Worm (Caenorhabditis elegans) whole organism, L2 larva: ENCODE data around the gene lips-6.

Experiments used
- C34F6.9 ChIP-seq: fragments of 150-350 bp; optimal IDR thresholded peaks from 2 replicates; lab custom pipeline; 2014; ENCODE audit warnings: missing biosample characterization, missing genetic modification characterization
- F13H6.1 ChIP-seq: sonication (generic microtip); optimal IDR thresholded peaks from 2 replicates; lab custom pipeline; 2016; ENCODE audit warnings: missing genetic modification characterization, missing compliant biosample characterization
- R02D3.7 ChIP-seq: fragments of 150-350 bp; optimal IDR thresholded peaks from 2 replicates; lab custom pipeline; 2014; ENCODE audit warnings: missing biosample characterization, missing genetic modification characterization
- Y55F3AM.14 ChIP-seq: fragments of 200-800 bp; sonication (Bioruptor generic); optimal IDR thresholded peaks from 2 replicates; lab custom pipeline; 2018; ENCODE audit warnings: mild to moderate bottlenecking, missing genetic modification characterization, missing compliant biosample characterization
- ZK546.5 ChIP-seq: sonication (generic microtip); optimal IDR thresholded peaks from 2 replicates; lab custom pipeline; 2017; ENCODE audit warnings: missing biosample characterization, missing genetic modification characterization
- alr-1 ChIP-seq: fragments of 150-350 bp; optimal IDR thresholded peaks from 2 replicates; lab custom pipeline; 2014; ENCODE audit warnings: missing biosample characterization, missing genetic modification characterization
- aly-2 ChIP-seq: fragments of 150-350 bp; optimal IDR thresholded peaks from 2 replicates; lab custom pipeline; 2014; ENCODE audit warnings: missing biosample characterization, missing genetic modification characterization
- ama-1 ChIP-seq: fragments of 150-350 bp; optimal IDR thresholded peaks from 2 replicates; lab custom pipeline; 2018; ENCODE audit warnings: inconsistent platforms
- blmp-1 ChIP-seq: sonication (generic microtip); optimal IDR thresholded peaks from 2 replicates; lab custom pipeline; 2017; ENCODE audit warnings: missing genetic modification characterization, mild to moderate bottlenecking, missing compliant biosample characterization, antibody characterized with exemption, moderate library complexity; ENCODE audit not compliant: insufficient read depth
- ceh-16 ChIP-seq: fragments of 150-350 bp; optimal IDR thresholded peaks from 2 replicates; lab custom pipeline; 2014; ENCODE audit warnings: missing biosample characterization, missing genetic modification characterization
- ceh-82 ChIP-seq: fragments of 150-350 bp; optimal IDR thresholded peaks from 2 replicates; lab custom pipeline; 2014; ENCODE audit warnings: missing biosample characterization, missing genetic modification characterization
- crh-2 ChIP-seq: sonication (generic microtip); optimal IDR thresholded peaks from 2 replicates; lab custom pipeline; 2017; ENCODE audit warnings: missing biosample characterization, missing genetic modification characterization
- dmd-4 ChIP-seq: sonication (generic microtip); optimal IDR thresholded peaks from 2 replicates; lab custom pipeline; 2017; ENCODE audit warnings: missing biosample characterization, missing genetic modification characterization
- egl-27 ChIP-seq: sonication (generic microtip); optimal IDR thresholded peaks from 3 replicates; lab custom pipeline; 2017; ENCODE audit warnings: missing biosample characterization, missing genetic modification reagents, missing genetic modification characterization
- fos-1 ChIP-seq: fragments of 150-350 bp; optimal IDR thresholded peaks from 2 replicates; lab custom pipeline; 2014; ENCODE audit warnings: missing biosample characterization, missing genetic modification characterization
- gmeb-1 ChIP-seq: fragments of 150-350 bp; optimal IDR thresholded peaks from 2 replicates; lab custom pipeline; 2014; ENCODE audit warnings: missing biosample characterization, missing genetic modification characterization
- lin-11 ChIP-seq: fragments of 150-350 bp; sonication (generic microtip); optimal IDR thresholded peaks from 2 replicates; lab custom pipeline; 2014; ENCODE audit warnings: missing biosample characterization, missing genetic modification characterization, inconsistent platforms, mixed read lengths
- lin-13 ChIP-seq: fragments of 150-350 bp; optimal IDR thresholded peaks from 2 replicates; lab custom pipeline; 2014; ENCODE audit warnings: missing biosample characterization, missing genetic modification reagents, missing genetic modification characterization
- lin-39 ChIP-seq: fragments of 150-350 bp; optimal IDR thresholded peaks from 2 replicates; lab custom pipeline; 2014; ENCODE audit warnings: missing biosample characterization, missing genetic modification reagents, missing genetic modification characterization
- lsy-2 ChIP-seq, 2 experiments: fragments of 150-350 bp in 1 of 2; sonication (generic microtip) in 1 of 2; optimal IDR thresholded peaks; 2 replicates each; lab custom pipeline; 2014 to 2017; ENCODE audit warnings: missing biosample characterization in 2 of 2, missing genetic modification characterization in 2 of 2
- mab-5 ChIP-seq: fragments of 150-350 bp; optimal IDR thresholded peaks from 2 replicates; lab custom pipeline; 2014; ENCODE audit warnings: missing biosample characterization, missing genetic modification characterization
- mbf-1 ChIP-seq: sonication (generic microtip); optimal IDR thresholded peaks from 2 replicates; lab custom pipeline; 2017; ENCODE audit warnings: missing biosample characterization, missing genetic modification characterization
- mdl-1 ChIP-seq, 2 experiments: fragments of 150-350 bp in 1 of 2; sonication (generic microtip) in 1 of 2; optimal IDR thresholded peaks; 2 replicates each; lab custom pipeline; 2017; ENCODE audit warnings: missing biosample characterization in 2 of 2, missing genetic modification characterization in 2 of 2
- nhr-10 ChIP-seq: sonication (generic microtip); optimal IDR thresholded peaks from 2 replicates; lab custom pipeline; 2017; ENCODE audit warnings: missing biosample characterization, missing genetic modification characterization
- nhr-11 ChIP-seq: fragments of 150-350 bp; optimal IDR thresholded peaks from 2 replicates; lab custom pipeline; 2014; ENCODE audit warnings: missing biosample characterization, missing genetic modification characterization
- nhr-12 ChIP-seq: fragments of 150-350 bp; optimal IDR thresholded peaks from 2 replicates; lab custom pipeline; 2014; ENCODE audit warnings: missing biosample characterization, missing genetic modification characterization
- nhr-129 ChIP-seq: fragments of 150-350 bp; optimal IDR thresholded peaks from 2 replicates; lab custom pipeline; 2014; ENCODE audit warnings: missing biosample characterization, missing genetic modification characterization
- nhr-21 ChIP-seq: fragments of 150-350 bp; optimal IDR thresholded peaks from 2 replicates; lab custom pipeline; 2014; ENCODE audit warnings: missing biosample characterization, missing genetic modification characterization
- nhr-23 ChIP-seq: fragments of 150-350 bp; optimal IDR thresholded peaks from 2 replicates; lab custom pipeline; 2014; ENCODE audit warnings: missing biosample characterization, missing genetic modification reagents, missing genetic modification characterization
- nhr-25 ChIP-seq: fragments of 150-350 bp; sonication (generic microtip); optimal IDR thresholded peaks from 3 replicates; lab custom pipeline; 2014; ENCODE audit warnings: missing biosample characterization, missing genetic modification characterization
- nhr-6 ChIP-seq: fragments of 150-350 bp; optimal IDR thresholded peaks from 2 replicates; lab custom pipeline; 2014; ENCODE audit warnings: missing biosample characterization, missing genetic modification characterization
- nhr-77 ChIP-seq: fragments of 150-350 bp; optimal IDR thresholded peaks from 2 replicates; lab custom pipeline; 2014; ENCODE audit warnings: missing biosample characterization, missing genetic modification characterization
- peb-1 ChIP-seq: fragments of 150-350 bp; optimal IDR thresholded peaks from 2 replicates; lab custom pipeline; 2014; ENCODE audit warnings: missing biosample characterization, missing genetic modification characterization
- sem-4 ChIP-seq: fragments of 150-350 bp; optimal IDR thresholded peaks from 2 replicates; lab custom pipeline; 2014; ENCODE audit warnings: missing biosample characterization, missing genetic modification reagents, missing genetic modification characterization
- sma-3 ChIP-seq: sonication (generic microtip); optimal IDR thresholded peaks from 2 replicates; lab custom pipeline; 2016; ENCODE audit warnings: missing genetic modification reagents, missing genetic modification characterization, missing compliant biosample characterization
- sma-9 ChIP-seq, 2 experiments: fragments of 150-350 bp in 1 of 2; sonication (generic microtip) in 1 of 2; optimal IDR thresholded peaks; 2 replicates each; lab custom pipeline; 2014 to 2016; ENCODE audit warnings: missing genetic modification characterization in 2 of 2, mild to moderate bottlenecking in 1 of 2, missing biosample characterization in 1 of 2, missing compliant biosample characterization in 1 of 2, missing genetic modification reagents in 1 of 2, moderate library complexity in 1 of 2
- snpc-4 ChIP-seq: fragments of 150-350 bp; optimal IDR thresholded peaks from 2 replicates; lab custom pipeline; 2014; ENCODE audit warnings: missing biosample characterization, missing genetic modification characterization
- unc-55 ChIP-seq: fragments of 150-350 bp; sonication (generic microtip); optimal IDR thresholded peaks from 3 replicates; lab custom pipeline; 2014; ENCODE audit warnings: missing biosample characterization, missing genetic modification reagents, missing genetic modification characterization
- unc-62 ChIP-seq: fragments of 150-350 bp; optimal IDR thresholded peaks from 2 replicates; lab custom pipeline; 2014; ENCODE audit warnings: missing biosample characterization, missing genetic modification reagents, missing genetic modification characterization
- zag-1 ChIP-seq: fragments of 150-350 bp; optimal IDR thresholded peaks from 2 replicates; lab custom pipeline; 2014; ENCODE audit warnings: missing biosample characterization, missing genetic modification characterization
- ztf-11 ChIP-seq: sonication (generic microtip); optimal IDR thresholded peaks from 2 replicates; lab custom pipeline; 2017; ENCODE audit warnings: missing biosample characterization, missing genetic modification characterization
- ztf-4 ChIP-seq: fragments of 150-350 bp; optimal IDR thresholded peaks from 2 replicates; lab custom pipeline; 2014; ENCODE audit warnings: missing biosample characterization, missing genetic modification characterization

Gene lips-6

ce11 chrIV:12036924-12037323 lies 21.4 kb upstream of the lips-6 start (continued):
- no peak for TF ChIP-seq zag-1 (tag; lab: Kevin White, UChicago)
- TF ChIP-seq sem-4: peak; percentile 64
- TF ChIP-seq fos-1: no peak
- no peak for TF ChIP-seq lin-39 (tag; lab: Kevin White, UChicago)

DNA sequence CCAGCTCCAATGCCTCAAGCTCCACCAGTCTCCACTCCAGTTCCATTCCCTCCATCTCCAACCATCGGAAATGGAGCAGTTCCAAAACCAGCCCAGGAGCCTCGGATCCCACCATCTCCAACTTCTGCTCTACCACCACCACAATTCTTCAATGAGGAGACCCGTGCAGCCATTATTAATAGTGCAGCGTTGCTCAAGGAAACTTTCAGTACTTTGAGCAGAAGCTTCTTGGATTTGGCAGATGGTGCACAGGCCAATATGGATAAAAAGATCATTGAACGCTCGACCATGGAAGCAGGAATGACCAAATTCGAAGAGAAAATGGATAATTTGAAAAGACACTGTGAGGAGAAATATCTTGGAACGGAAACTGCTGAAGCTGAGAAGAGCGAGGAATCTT lies 19.9 kb upstream of the lips-6 start:
- TF ChIP-seq R02D3.7 (tag; lab: Kevin White, UChicago) (no peak), F13H6.1 (tag; lab: Kevin White, UChicago) (no peak)

DNA sequence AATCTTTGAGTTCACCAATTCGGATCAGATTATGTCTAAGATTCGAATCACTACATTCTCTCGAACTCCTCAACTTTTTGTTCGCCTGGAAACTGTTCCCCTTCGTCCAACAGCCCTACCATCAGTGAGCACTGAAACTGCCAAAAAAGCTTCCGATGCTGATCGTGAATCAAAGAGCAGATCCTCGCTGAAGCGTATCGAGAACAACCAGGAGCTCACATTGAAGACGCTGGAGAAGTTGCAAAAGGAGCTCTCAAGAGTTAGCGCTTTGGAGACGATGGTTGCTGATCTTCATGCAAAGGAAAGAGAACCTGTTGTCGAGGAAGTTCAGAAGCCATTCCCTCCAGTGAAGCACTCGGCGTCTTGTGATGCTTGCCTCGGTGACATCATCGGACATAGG lies 19.3 kb upstream of the lips-6 start:
- TF ChIP-seq nhr-129: peak; percentile 13
- TF ChIP-seq ama-1 (lab: Kevin White, UChicago): peak; percentile 26
- TF ChIP-seq F13H6.1 (tag; lab: Kevin White, UChicago): no peak

DNA sequence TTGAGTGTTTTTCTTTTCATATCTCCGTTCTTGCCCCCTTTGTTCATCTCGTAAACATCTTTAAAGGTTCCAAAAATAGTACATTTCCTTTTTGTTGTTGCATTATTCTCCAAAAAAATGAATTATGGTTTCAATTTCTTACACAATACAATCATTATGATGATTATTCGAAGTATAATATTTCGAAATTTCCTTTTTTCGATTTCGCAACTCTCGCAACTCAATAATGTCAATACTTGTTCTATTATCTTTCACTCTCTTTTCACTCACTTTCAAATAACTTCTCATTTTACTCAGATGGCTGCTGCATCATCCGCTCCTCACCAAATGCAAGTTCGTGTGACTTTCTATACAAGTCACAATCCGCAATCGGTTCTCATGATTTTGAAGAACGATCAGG lies 18.5 kb upstream of the lips-6 start, which contains the start of gene sqst-1:
Gene sqst-1 (plus strand): TSS at position 298 of the 400 bp plus-strand sequence.
- TF ChIP-seq unc-55 (GFP tag; lab: Kevin White, UChicago) (no peak), snpc-4 (tag; lab: Kevin White, UChicago) (no peak), nhr-21 (tag; lab: Kevin White, UChicago) (no peak), ztf-4 (tag; lab: Kevin White, UChicago) (peak; percentile 43), C34F6.9 (tag; lab: Kevin White, UChicago) (peak; percentile 20), nhr-10 (tag; lab: Kevin White, UChicago) (no peak), lin-13 (no peak), nhr-12 (tag; lab: Kevin White, UChicago) (no peak), R02D3.7 (tag; lab: Kevin White, UChicago) (no peak), lsy-2 (tag; optimal IDR thresholded peaks at IDR 0.05; lab: Kevin White, UChicago) (peak in 1 of 2 experiments; percentile 20), nhr-6 (tag; lab: Kevin White, UChicago) (no peak), Y55F3AM.14 (no peak), mab-5 (tag; lab: Kevin White, UChicago) (no peak), mdl-1 (tag; optimal IDR thresholded peaks at IDR 0.05; lab: Kevin White, UChicago) (no peak), nhr-129 (peak; percentile 72), sma-9 (GFP tag; optimal IDR thresholded peaks at IDR 0.05; lab: Kevin White, UChicago) (no peak), sma-9 (tag; optimal IDR thresholded peaks at IDR 0.05; lab: Kevin White, UChicago) (no peak), ztf-11 (tag; lab: Kevin White, UChicago) (no peak), crh-2 (no peak), mbf-1 (tag; lab: Kevin White, UChicago) (no peak), aly-2 (tag; lab: Kevin White, UChicago) (no peak)

DNA sequence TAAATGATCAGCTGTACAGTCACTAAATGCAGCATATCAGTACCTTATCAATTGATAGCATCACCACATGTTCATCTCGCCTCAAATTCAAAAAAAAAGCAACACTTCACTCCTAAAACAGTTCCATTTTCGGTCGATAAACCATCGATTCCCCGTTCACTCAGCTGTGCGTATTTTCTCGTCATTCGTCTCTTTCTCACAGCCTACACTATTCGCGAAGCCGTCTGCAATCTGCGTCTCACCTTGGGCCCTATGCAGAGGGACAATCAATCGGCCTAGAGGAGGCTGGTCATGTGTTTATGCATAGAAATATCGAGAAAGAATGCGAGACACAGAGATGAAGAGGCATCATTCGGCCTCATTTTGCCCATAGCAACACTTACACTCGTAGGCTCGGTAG lies 16.9 kb upstream of the lips-6 start:
- TF ChIP-seq Y55F3AM.14 (peak; percentile 26), nhr-25 (peak; percentile 89), fos-1 (peak; percentile 85), C34F6.9 (tag; lab: Kevin White, UChicago) (peak; percentile 98), nhr-77 (tag; lab: Kevin White, UChicago) (no peak), F13H6.1 (tag; lab: Kevin White, UChicago) (peak; percentile 91), peb-1 (tag; lab: Kevin White, UChicago) (no peak), ZK546.5 (tag; lab: Kevin White, UChicago) (no peak), snpc-4 (tag; lab: Kevin White, UChicago) (no peak), blmp-1 (peak; percentile 15), ztf-4 (tag; lab: Kevin White, UChicago) (peak; percentile 81), ceh-16 (tag; lab: Kevin White, UChicago) (peak; percentile 22), ztf-11 (tag; lab: Kevin White, UChicago) (no peak), gmeb-1 (tag; lab: Kevin White, UChicago) (peak; percentile 64), nhr-11 (tag; lab: Kevin White, UChicago) (no peak), ceh-82 (tag; lab: Kevin White, UChicago) (no peak), lin-13 (peak; percentile 68), nhr-12 (tag; lab: Kevin White, UChicago) (no peak), unc-55 (GFP tag; lab: Kevin White, UChicago) (peak; percentile 68), nhr-10 (tag; lab: Kevin White, UChicago) (no peak), lsy-2 (tag; optimal IDR thresholded peaks at IDR 0.05; lab: Kevin White, UChicago) (peak; percentile 52 to 87), egl-27 (tag; lab: Kevin White, UChicago) (peak; percentile 61), ama-1 (lab: Kevin White, UChicago) (peak; percentile 77), unc-62 (GFP tag; lab: Kevin White, UChicago) (no peak), lin-11 (tag; lab: Kevin White, UChicago) (peak; percentile 54), dmd-4 (tag; lab: Kevin White, UChicago) (no peak), mab-5 (tag; lab: Kevin White, UChicago) (no peak), zag-1 (tag; lab: Kevin White, UChicago) (peak; percentile 28), nhr-23 (no peak), aly-2 (tag; lab: Kevin White, UChicago) (no peak), alr-1 (peak; percentile 28), nhr-6 (tag; lab: Kevin White, UChicago) (peak; percentile 66), mdl-1 (tag; optimal IDR thresholded peaks at IDR 0.05; lab: Kevin White, UChicago) (peak in 1 of 2 experiments; percentile 55), nhr-129 (peak; percentile 99), sma-9 (GFP tag; optimal IDR thresholded peaks at IDR 0.05; lab: Kevin White, UChicago) (peak; percentile 81), sma-9 (tag; optimal IDR thresholded peaks at IDR 0.05; lab: Kevin White, UChicago) (no peak), sma-3 (GFP tag; lab: Kevin White, UChicago) (peak; percentile 92)
